Worm (Caenorhabditis elegans) whole organism, L4 larva: ENCODE data around the gene spsb-2.

Experiments
- T20F7.1 ChIP-seq: fragments of 200-800 bp; sonication (Bioruptor generic); optimal IDR thresholded peaks from 2 replicates; lab custom pipeline; 2018; ENCODE audit warnings: mild to moderate bottlenecking, missing genetic modification characterization, missing compliant biosample characterization
- daf-19 ChIP-seq: fragments of 200-800 bp; sonication (Bioruptor generic); conservative IDR thresholded peaks from 2 replicates; pipeline ENCODE4 v1.3.6; 2022; ENCODE audit warnings: missing genetic modification characterization, missing compliant biosample characterization
- dmd-9 ChIP-seq: fragments of 200-800 bp; sonication (Bioruptor generic); IDR thresholded peaks from 2 replicates; pipeline ENCODE4 v1.3.6; 2022; ENCODE audit warnings: missing genetic modification reagents, missing genetic modification characterization, missing compliant biosample characterization
- fkh-10 ChIP-seq: fragments of 150-350 bp; optimal IDR thresholded peaks from 2 replicates; lab custom pipeline; 2014; ENCODE audit warnings: missing biosample characterization, missing genetic modification reagents, missing genetic modification characterization
- mdl-1 ChIP-seq, 2 experiments: fragments of 150-350 bp in 1 of 2; sonication (generic microtip) in 1 of 2; optimal IDR thresholded peaks; 2 replicates each; lab custom pipeline; 2014 to 2017; ENCODE audit warnings: missing biosample characterization in 2 of 2, missing genetic modification characterization in 2 of 2
- mep-1 ChIP-seq: fragments of 150-350 bp; sonication (generic microtip); optimal IDR thresholded peaks from 3 replicates; lab custom pipeline; 2014; ENCODE audit warnings: missing biosample characterization, missing genetic modification characterization
- nhr-10 ChIP-seq: fragments of 150-350 bp; optimal IDR thresholded peaks from 2 replicates; lab custom pipeline; 2014; ENCODE audit warnings: missing biosample characterization, missing genetic modification characterization
- nhr-102 ChIP-seq: sonication (generic microtip); optimal IDR thresholded peaks from 2 replicates; lab custom pipeline; 2016; ENCODE audit warnings: mild to moderate bottlenecking, missing genetic modification characterization, moderate library complexity, missing compliant biosample characterization
- nhr-11 ChIP-seq: fragments of 150-350 bp; optimal IDR thresholded peaks from 2 replicates; lab custom pipeline; 2014; ENCODE audit warnings: missing biosample characterization, missing genetic modification characterization
- nhr-28 ChIP-seq: fragments of 150-350 bp; optimal IDR thresholded peaks from 2 replicates; lab custom pipeline; 2014; ENCODE audit warnings: missing biosample characterization, missing genetic modification characterization
- nhr-6 ChIP-seq: fragments of 150-350 bp; optimal IDR thresholded peaks from 2 replicates; lab custom pipeline; 2014; ENCODE audit warnings: missing biosample characterization, missing genetic modification characterization
- nhr-76 ChIP-seq: fragments of 150-350 bp; optimal IDR thresholded peaks from 2 replicates; lab custom pipeline; 2014; ENCODE audit warnings: missing biosample characterization, missing genetic modification characterization
- unc-62 ChIP-seq, 3 experiments: fragments of 150-350 bp in 1 of 3; sonication (generic microtip); optimal IDR thresholded peaks in 2 of 3; peaks in 1 of 3; 1 replicate in 1 of 3; 2 replicates in 2 of 3; lab custom pipeline; 2014 to 2017; ENCODE audit warnings: missing biosample characterization in 3 of 3, missing genetic modification characterization in 3 of 3, missing genetic modification reagents in 3 of 3, missing genotype in 1 of 3

ce11 chrII:15206234-15206633 lies 23.9 kb upstream of the spsb-2 start:
- no peak for TF ChIP-seq nhr-28 (tag; lab: Kevin White, UChicago)
- no peak for TF ChIP-seq nhr-11 (tag; lab: Kevin White, UChicago)
- no peak for TF ChIP-seq nhr-10 (tag; lab: Kevin White, UChicago)
- no peak for TF ChIP-seq fkh-10 (GFP tag; lab: Kevin White, UChicago)
- no peak for TF ChIP-seq nhr-76 (tag; lab: Kevin White, UChicago)
- TF ChIP-seq unc-62 (GFP tag; optimal IDR thresholded peaks at IDR 0.05 in 1 of 2; lab: Kevin White, UChicago), result no peak
- TF ChIP-seq unc-62 (tag; optimal IDR thresholded peaks at IDR 0.05; lab: Kevin White, UChicago), result no peak
- no peak for TF ChIP-seq nhr-102 (tag; lab: Kevin White, UChicago)
- TF ChIP-seq nhr-6, result no peak
- no peak for TF ChIP-seq dmd-9 (GFP tag; lab: Robert Waterston, UW)
- no peak for TF ChIP-seq T20F7.1
- no peak for TF ChIP-seq mep-1 (tag; lab: Kevin White, UChicago)
- TF ChIP-seq daf-19 (GFP tag; lab: Robert Waterston, UW), result no peak
- no peak for TF ChIP-seq mdl-1 (tag; optimal IDR thresholded peaks at IDR 0.05; lab: Kevin White, UChicago)
